Fruit fly (Drosophila melanogaster) Kc167 (cell line): ENCODE measurements around the gene CG18417.

Source experiments
- Myc ChIP-seq: fragments of >200 bp; optimal IDR thresholded peaks from 2 replicates; lab custom pipeline; 2017; ENCODE audit warnings: missing external identifiers
- Sin3A ChIP-seq: fragments of >200 bp; optimal IDR thresholded peaks from 2 replicates; lab custom pipeline; 2018; ENCODE audit warnings: missing external identifiers
- h ChIP-seq: fragments of >200 bp; optimal IDR thresholded peaks from 3 replicates; lab custom pipeline; 2018; ENCODE audit warnings: missing external identifiers
- insv ChIP-seq: fragments of >200 bp; optimal IDR thresholded peaks from 3 replicates; lab custom pipeline; 2018; ENCODE audit warnings: missing external identifiers
- psq ChIP-seq: fragments of >200 bp; optimal IDR thresholded peaks from 2 replicates; lab custom pipeline; 2017; ENCODE audit warnings: missing external identifiers
- ttk ChIP-seq: sonication (Bioruptor generic); optimal IDR thresholded peaks from 2 replicates; lab custom pipeline; 2017; ENCODE audit warnings: missing external identifiers

The CG18417 gene

dm6 chr3L:7399770-7400169 lies at the start of gene CG18417:
TSS of gene CG18417 (plus strand) at chr3L:7400070.
- no peak for TF ChIP-seq Sin3A (lab: Kevin White, UChicago)
- no peak for TF ChIP-seq ttk (lab: Kevin White, UChicago)
- TF ChIP-seq psq: no peak
- TF ChIP-seq h (lab: Kevin White, UChicago): no peak
- no peak for TF ChIP-seq Myc (lab: Kevin White, UChicago)
- no peak for TF ChIP-seq insv

DNA sequence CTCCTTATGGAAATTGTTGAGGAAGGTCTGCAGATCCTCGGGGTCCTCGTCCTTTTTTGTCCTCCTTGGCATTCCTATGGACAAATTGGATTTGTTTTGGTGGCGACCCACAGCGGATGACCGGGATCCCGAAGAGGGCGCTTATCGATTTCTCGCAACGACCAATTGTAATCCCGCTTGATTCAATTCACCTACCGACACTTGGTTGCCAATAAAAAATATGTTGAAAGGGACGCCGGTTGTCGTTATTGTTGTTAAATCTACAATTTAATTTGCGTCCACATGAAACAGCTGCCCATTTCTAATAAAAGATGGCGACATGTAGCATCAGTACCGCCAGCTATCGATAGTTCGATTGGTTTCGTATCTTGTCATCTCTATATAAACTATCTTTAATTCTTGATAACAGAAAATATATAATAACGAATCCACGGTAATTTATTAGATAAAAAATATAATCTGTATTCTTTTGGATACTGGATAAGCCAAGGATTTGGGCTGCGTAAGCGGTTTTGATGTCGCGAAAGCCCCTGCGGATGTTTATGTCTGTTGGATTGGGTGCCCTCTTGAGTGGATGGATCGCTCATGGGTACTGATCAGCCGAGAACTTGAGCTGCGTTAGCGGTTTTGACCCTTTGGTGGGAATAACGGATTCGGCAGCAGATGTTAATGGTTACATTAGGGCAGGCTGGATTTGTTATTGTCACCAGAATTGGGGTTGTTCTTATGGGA lies 43.3 kb upstream of the CG18417 start, which contains the start of gene CTCF:
TSS of gene CTCF (minus strand) at position 328 of the 732 bp plus-strand sequence.
- TF ChIP-seq h (lab: Kevin White, UChicago) (no peak), psq (no peak), Sin3A (lab: Kevin White, UChicago) (no peak), Myc (lab: Kevin White, UChicago) (no peak), insv (no peak), ttk (lab: Kevin White, UChicago) (no peak)

- TF ChIP-seq insv: no peak
- TF ChIP-seq Myc (lab: Kevin White, UChicago): no peak
- no peak for TF ChIP-seq Sin3A (lab: Kevin White, UChicago)
- TF ChIP-seq ttk (lab: Kevin White, UChicago): no peak
- TF ChIP-seq h (lab: Kevin White, UChicago): no peak
- no peak for TF ChIP-seq psq
Observed at dm6 chr3L:7359827-7360323, 40.0 kb upstream of the CG18417 start, which contains the start of gene pst. TSS of gene pst (minus strand) at chr3L:7360263.

- TF ChIP-seq insv (no peak), psq (no peak), Sin3A (lab: Kevin White, UChicago) (no peak)
Observed at dm6 chr3L:7360324-7360852, 39.5 kb upstream of the CG18417 start, which contains the start of gene Sec63. TSS of gene Sec63 (plus strand) at chr3L:7360561.

DNA sequence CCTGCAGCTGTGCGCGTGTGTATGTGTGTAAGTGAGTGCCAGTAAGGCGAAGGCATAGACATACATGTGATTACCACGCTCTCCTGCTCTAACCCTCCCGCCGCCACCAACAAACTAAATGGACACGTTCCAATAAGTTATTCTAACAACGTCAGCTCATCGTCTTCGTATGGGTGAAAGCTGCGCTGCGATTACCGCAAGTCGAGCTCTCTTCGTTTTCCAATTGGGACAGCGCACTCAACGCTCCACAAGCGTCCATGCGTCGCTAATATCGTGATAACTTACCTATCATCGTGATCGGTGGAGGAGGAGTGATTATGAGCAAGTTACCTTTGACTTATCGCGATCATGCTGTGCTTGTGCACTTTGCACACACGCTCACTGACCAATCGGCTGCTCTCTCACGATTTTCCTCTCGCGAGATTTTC lies 38.8 kb upstream of the CG18417 start:
- no peak for TF ChIP-seq Myc (lab: Kevin White, UChicago)

dm6 chr3L:7364717-7365278 lies 35.1 kb upstream of the CG18417 start:
- TF ChIP-seq Myc (lab: Kevin White, UChicago) (no peak), ttk (lab: Kevin White, UChicago) (no peak), psq (no peak), insv (no peak), h (lab: Kevin White, UChicago) (no peak), Sin3A (lab: Kevin White, UChicago) (no peak)

DNA sequence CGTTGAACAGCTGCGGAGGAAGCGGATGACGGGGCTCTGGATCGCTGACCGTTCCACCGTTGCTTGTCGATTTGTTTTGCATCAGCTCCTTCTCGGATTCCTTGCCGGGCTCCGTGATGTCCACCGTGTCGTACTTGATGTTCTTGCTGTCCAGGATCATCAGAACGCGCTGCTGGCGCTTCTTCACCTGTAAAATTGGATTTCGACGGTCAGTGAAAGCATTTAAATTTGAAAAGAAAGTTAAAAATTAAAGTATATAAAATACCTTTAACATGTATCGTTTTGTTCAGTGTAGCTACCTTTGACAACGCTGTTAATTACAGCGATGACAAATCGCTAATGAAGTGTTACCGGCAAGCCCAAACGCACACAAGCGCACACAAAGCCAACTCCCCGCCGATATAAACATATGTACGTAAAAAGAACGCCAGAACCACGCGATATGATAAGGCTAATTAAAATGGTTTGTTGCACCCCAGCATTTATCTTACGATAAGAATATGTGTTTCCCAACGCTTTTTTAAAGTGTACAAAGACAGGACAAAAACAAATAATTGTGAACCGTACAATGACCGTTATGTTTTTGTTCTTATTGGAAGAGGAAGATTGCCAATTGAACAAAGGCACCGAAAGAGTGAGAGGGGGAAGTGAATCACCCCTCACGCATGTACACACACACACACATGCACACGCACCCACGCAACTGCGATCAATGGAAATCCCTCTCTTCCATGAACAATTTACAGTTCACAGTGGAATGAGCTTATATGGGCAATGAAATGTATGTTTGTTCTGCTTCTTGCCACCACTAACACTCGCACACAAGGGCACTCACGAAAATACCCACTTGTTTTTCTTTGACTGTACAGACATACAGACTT lies 31.8 kb upstream of the CG18417 start:
- no peak for TF ChIP-seq ttk (lab: Kevin White, UChicago)

DNA sequence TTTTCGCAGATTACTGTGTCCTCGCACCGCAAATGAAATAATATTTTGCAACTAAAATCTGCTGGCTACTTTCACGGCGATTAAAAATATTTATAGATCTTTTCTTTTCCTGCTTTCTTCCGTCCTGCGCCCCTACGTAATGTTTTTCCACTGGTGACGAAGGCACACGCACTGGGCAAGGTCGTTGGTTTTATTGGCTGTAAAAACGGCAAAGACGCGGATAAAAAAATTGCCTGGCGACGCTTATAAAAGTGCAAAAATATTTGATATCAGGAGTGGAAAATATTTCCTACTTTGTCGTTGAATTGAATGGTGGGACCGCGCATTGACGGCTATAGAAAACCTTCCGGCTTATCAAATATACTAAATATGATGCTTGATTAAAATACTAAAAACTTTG lies 30.9 kb upstream of the CG18417 start, which contains the start of gene Sh3beta:
TSS of gene Sh3beta (minus strand) at position 327 of the 400 bp plus-strand sequence.
- TF ChIP-seq Myc (lab: Kevin White, UChicago) (no peak), h (lab: Kevin White, UChicago) (no peak), psq (no peak), ttk (lab: Kevin White, UChicago) (no peak), Sin3A (lab: Kevin White, UChicago) (no peak), insv (no peak)

DNA sequence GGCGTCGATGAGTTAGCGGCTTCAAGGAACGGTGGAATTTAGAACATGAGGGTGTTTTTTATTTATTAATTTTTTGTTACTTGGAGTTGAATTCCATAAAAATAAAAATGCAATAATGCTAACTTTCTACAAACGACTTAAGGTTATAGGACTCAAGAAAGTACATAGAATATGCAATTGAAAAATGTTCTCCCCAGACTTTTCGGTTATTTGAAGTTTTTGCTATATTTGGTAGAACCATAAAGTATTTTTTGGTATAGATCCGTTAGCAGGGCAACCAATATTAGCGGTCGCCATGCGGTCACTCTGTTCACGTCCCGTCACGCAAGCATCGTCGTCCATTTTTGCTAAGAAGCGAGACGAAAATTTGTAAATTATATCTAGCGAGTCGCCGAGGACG lies 30.3 kb upstream of the CG18417 start, which contains the start of gene akirin:
TSS of gene akirin (plus strand) at position 301 of the 400 bp plus-strand sequence.
- TF ChIP-seq insv: no peak

DNA sequence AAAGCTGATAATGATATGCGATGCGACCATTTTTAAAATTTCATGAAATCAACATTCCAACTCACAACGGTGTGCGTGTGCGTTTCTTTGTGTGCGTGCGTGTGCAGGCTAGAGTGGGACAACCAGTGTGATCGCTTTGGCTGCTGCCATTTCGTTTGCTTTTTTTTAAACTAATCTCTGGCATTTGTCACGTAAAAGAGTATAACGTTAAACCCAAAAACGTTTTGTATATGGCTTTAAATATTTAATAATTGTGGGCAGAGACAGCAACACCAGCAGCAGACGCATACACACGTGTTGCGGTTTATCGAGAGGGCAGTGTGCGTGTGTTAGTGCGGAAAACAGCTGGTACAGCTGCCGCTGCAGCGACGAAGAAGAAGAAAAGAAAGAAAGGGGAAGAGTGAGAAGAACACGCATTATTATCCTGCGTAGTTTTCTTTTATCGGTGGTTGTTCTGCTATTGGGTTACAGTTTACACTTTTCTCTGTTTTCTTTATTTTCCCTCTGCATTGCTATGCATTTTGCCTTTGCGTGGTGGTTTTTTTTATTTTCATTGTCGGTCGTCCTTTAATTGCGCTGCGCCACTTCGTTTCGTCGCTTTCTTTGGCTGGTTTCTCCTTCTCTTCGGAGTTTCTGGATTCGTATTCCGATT lies 29.5 kb upstream of the CG18417 start:
- no peak for TF ChIP-seq ttk (lab: Kevin White, UChicago)
- TF ChIP-seq h (lab: Kevin White, UChicago): no peak
- TF ChIP-seq Sin3A (lab: Kevin White, UChicago): no peak
- no peak for TF ChIP-seq psq
- TF ChIP-seq Myc (lab: Kevin White, UChicago): no peak

DNA sequence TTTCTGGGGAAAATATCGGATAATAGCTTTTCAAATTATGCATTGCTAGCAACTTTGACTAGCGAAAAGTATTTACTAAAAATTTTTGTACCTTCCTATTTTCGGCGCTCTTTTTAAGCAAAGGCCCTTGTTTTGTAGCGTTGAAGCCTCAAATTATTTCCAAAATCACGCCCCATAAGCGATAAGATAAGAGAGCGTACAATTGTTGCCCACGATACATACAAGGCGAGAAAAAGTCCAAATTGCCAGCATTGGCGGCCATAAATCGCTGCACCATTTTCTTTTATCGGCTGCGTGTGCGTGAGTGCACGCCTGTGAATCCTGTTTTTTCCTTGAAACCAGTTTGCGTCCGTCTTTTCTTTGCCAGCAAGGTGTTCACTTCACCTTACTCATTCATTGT lies 28.6 kb upstream of the CG18417 start:
- TF ChIP-seq Myc (lab: Kevin White, UChicago): no peak
- TF ChIP-seq h (lab: Kevin White, UChicago): no peak
- no peak for TF ChIP-seq insv
- no peak for TF ChIP-seq ttk (lab: Kevin White, UChicago)
- TF ChIP-seq Sin3A (lab: Kevin White, UChicago): no peak
- no peak for TF ChIP-seq psq
